Worm (Caenorhabditis elegans) whole organism, L3 larva: ENCODE measurements around the gene ccdc-55.

Experiments used
- ZK546.5 ChIP-seq: sonication (generic microtip); optimal IDR thresholded peaks from 2 replicates; lab custom pipeline; 2017; ENCODE audit warnings: missing biosample characterization, missing genetic modification characterization
- ama-1 ChIP-seq: fragments of 150-350 bp; optimal IDR thresholded peaks from 2 replicates; lab custom pipeline; 2018
- ceh-28 ChIP-seq: fragments of 150-350 bp; optimal IDR thresholded peaks from 2 replicates; lab custom pipeline; 2014; ENCODE audit warnings: missing biosample characterization, missing genetic modification reagents, missing genetic modification characterization
- ceh-82 ChIP-seq: fragments of 150-350 bp; optimal IDR thresholded peaks from 2 replicates; lab custom pipeline; 2014; ENCODE audit warnings: missing biosample characterization, missing genetic modification characterization
- egl-27 ChIP-seq: sonication (generic microtip); optimal IDR thresholded peaks from 4 replicates; lab custom pipeline; 2017; ENCODE audit warnings: missing biosample characterization, missing genetic modification reagents, missing genetic modification characterization
- egl-5 ChIP-seq: fragments of 150-350 bp; optimal IDR thresholded peaks from 2 replicates; lab custom pipeline; 2017; ENCODE audit warnings: missing biosample characterization, missing genetic modification reagents, missing genetic modification characterization, inconsistent platforms
- elt-2 ChIP-seq: sonication (generic microtip); optimal IDR thresholded peaks from 2 replicates; lab custom pipeline; 2016; ENCODE audit warnings: missing genetic modification reagents, mild to moderate bottlenecking, missing genetic modification characterization, missing compliant biosample characterization
- elt-3 ChIP-seq, 3 experiments: fragments of 150-350 bp in 1 of 3; sonication (generic microtip) in 2 of 3; optimal IDR thresholded peaks; 2 replicates in 2 of 3; 4 replicates in 1 of 3; lab custom pipeline; 2014 to 2017; ENCODE audit warnings: missing biosample characterization in 3 of 3, missing genetic modification characterization in 3 of 3
- fkh-10 ChIP-seq: sonication (generic microtip); optimal IDR thresholded peaks from 2 replicates; lab custom pipeline; 2017; ENCODE audit warnings: missing biosample characterization, missing genetic modification reagents, missing genetic modification characterization
- fkh-2 ChIP-seq: fragments of 150-350 bp; optimal IDR thresholded peaks from 2 replicates; lab custom pipeline; 2014; ENCODE audit warnings: missing biosample characterization, missing genetic modification reagents, missing genetic modification characterization
- hmg-11 ChIP-seq: sonication (generic microtip); optimal IDR thresholded peaks from 2 replicates; lab custom pipeline; 2016; ENCODE audit warnings: missing genetic modification characterization, missing compliant biosample characterization
- jun-1 ChIP-seq: fragments of 150-350 bp; optimal IDR thresholded peaks from 2 replicates; lab custom pipeline; 2014; ENCODE audit warnings: missing biosample characterization, missing genetic modification reagents, missing genetic modification characterization
- lin-15B ChIP-seq: fragments of 150-350 bp; optimal IDR thresholded peaks from 2 replicates; lab custom pipeline; 2014; ENCODE audit warnings: missing biosample characterization, missing genetic modification characterization
- lin-39 ChIP-seq: fragments of 150-350 bp; optimal IDR thresholded peaks from 2 replicates; lab custom pipeline; 2018; ENCODE audit warnings: missing biosample characterization, missing genetic modification reagents, missing genetic modification characterization
- nfya-1 ChIP-seq: sonication (generic microtip); optimal IDR thresholded peaks from 2 replicates; lab custom pipeline; 2017; ENCODE audit warnings: missing genetic modification characterization, mild to moderate bottlenecking, missing compliant biosample characterization, antibody characterized with exemption, moderate library complexity; ENCODE audit not compliant: insufficient read depth
- nhr-11 ChIP-seq: fragments of 150-350 bp; optimal IDR thresholded peaks from 2 replicates; lab custom pipeline; 2014; ENCODE audit warnings: missing biosample characterization, missing genetic modification characterization
- nhr-12 ChIP-seq: fragments of 150-350 bp; optimal IDR thresholded peaks from 2 replicates; lab custom pipeline; 2014; ENCODE audit warnings: missing biosample characterization, missing genetic modification characterization
- nhr-23 ChIP-seq: fragments of 150-350 bp; optimal IDR thresholded peaks from 2 replicates; lab custom pipeline; 2014; ENCODE audit warnings: missing biosample characterization, missing genetic modification reagents, missing genetic modification characterization
- nhr-237 ChIP-seq: fragments of 150-350 bp; optimal IDR thresholded peaks from 2 replicates; lab custom pipeline; 2014; ENCODE audit warnings: missing biosample characterization, missing genetic modification characterization
- nhr-25 ChIP-seq: sonication (generic microtip); optimal IDR thresholded peaks from 2 replicates; lab custom pipeline; 2017; ENCODE audit warnings: missing biosample characterization, missing genetic modification characterization
- nhr-43 ChIP-seq: sonication (generic microtip); optimal IDR thresholded peaks from 2 replicates; lab custom pipeline; 2016; ENCODE audit warnings: mild to moderate bottlenecking, missing genetic modification characterization, missing compliant biosample characterization; ENCODE audit not compliant: poor library complexity, severe bottlenecking
- nhr-67 ChIP-seq: fragments of 150-350 bp; optimal IDR thresholded peaks from 2 replicates; lab custom pipeline; 2014; ENCODE audit warnings: missing biosample characterization, missing genetic modification characterization
- nhr-77 ChIP-seq: fragments of 150-350 bp; optimal IDR thresholded peaks from 2 replicates; lab custom pipeline; 2014; ENCODE audit warnings: missing biosample characterization, missing genetic modification characterization
- pha-4 ChIP-seq: fragments of 150-350 bp; optimal IDR thresholded peaks from 2 replicates; lab custom pipeline; 2014; ENCODE audit warnings: missing biosample characterization, missing genetic modification reagents, missing genetic modification characterization
- pqm-1 ChIP-seq: fragments of 150-350 bp; optimal IDR thresholded peaks from 2 replicates; lab custom pipeline; 2017; ENCODE audit warnings: missing biosample characterization, missing genetic modification characterization, inconsistent platforms
- skn-1 ChIP-seq: fragments of 150-350 bp; optimal IDR thresholded peaks from 2 replicates; lab custom pipeline; 2014; ENCODE audit warnings: missing biosample characterization, missing genetic modification characterization
- snpc-4 ChIP-seq: fragments of 150-350 bp; optimal IDR thresholded peaks from 2 replicates; lab custom pipeline; 2014; ENCODE audit warnings: missing biosample characterization, missing genetic modification characterization
- tbx-2 ChIP-seq: sonication (generic microtip); optimal IDR thresholded peaks from 2 replicates; lab custom pipeline; 2016; ENCODE audit warnings: mild to moderate bottlenecking, missing genetic modification characterization, missing compliant biosample characterization
- ztf-11 ChIP-seq: fragments of 150-350 bp; optimal IDR thresholded peaks from 2 replicates; lab custom pipeline; 2014; ENCODE audit warnings: missing biosample characterization, missing genetic modification characterization
- ztf-4 ChIP-seq: fragments of 150-350 bp; optimal IDR thresholded peaks from 2 replicates; lab custom pipeline; 2014; ENCODE audit warnings: missing biosample characterization, missing genetic modification characterization

The ccdc-55 gene

ce11 chrIII:4193659-4194103 is 25.1 kb upstream of the ccdc-55 start, which contains the start of gene xbp-1 (continued):
- peak; percentile 94 for TF ChIP-seq nfya-1 (tag; lab: Kevin White, UChicago)
- peak; percentile 75 for TF ChIP-seq ceh-28 (tag; lab: Kevin White, UChicago)
- TF ChIP-seq egl-27 (tag; lab: Kevin White, UChicago), result peak; percentile 86
- peak in 2 of 3 experiments; percentile 35 to 41 for TF ChIP-seq elt-3 (tag; optimal IDR thresholded peaks at IDR 0.05; lab: Kevin White, UChicago)
- peak; percentile 95 for TF ChIP-seq pha-4 (tag; lab: Kevin White, UChicago)
- no peak for TF ChIP-seq nhr-67 (tag; lab: Kevin White, UChicago)
- TF ChIP-seq elt-2 (tag; lab: Kevin White, UChicago), result peak; percentile 98
- peak; percentile 45 for TF ChIP-seq ceh-82 (tag; lab: Kevin White, UChicago)
- TF ChIP-seq jun-1 (tag; lab: Kevin White, UChicago), result peak; percentile 96

- TF ChIP-seq nhr-25, result peak; percentile 8
- TF ChIP-seq lin-15B (tag; lab: Kevin White, UChicago), result peak; percentile 40
- TF ChIP-seq nhr-237, result no peak
- TF ChIP-seq pqm-1, result peak; percentile 30
- TF ChIP-seq jun-1 (tag; lab: Kevin White, UChicago), result peak; percentile 56
- TF ChIP-seq tbx-2 (tag; lab: Kevin White, UChicago), result no peak
- peak; percentile 9 for TF ChIP-seq snpc-4
- peak; percentile 43 for TF ChIP-seq hmg-11 (tag; lab: Kevin White, UChicago)
- no peak for TF ChIP-seq nhr-12 (tag; lab: Kevin White, UChicago)
- TF ChIP-seq nfya-1 (tag; lab: Kevin White, UChicago), result peak; percentile 69
- no peak for TF ChIP-seq egl-27 (tag; lab: Kevin White, UChicago)
- peak; percentile 88 for TF ChIP-seq pha-4 (tag; lab: Kevin White, UChicago)
- TF ChIP-seq lin-39 (tag; lab: Kevin White, UChicago), result peak; percentile 33
- no peak for TF ChIP-seq nhr-43 (tag; lab: Kevin White, UChicago)
- TF ChIP-seq ceh-28 (tag; lab: Kevin White, UChicago), result peak; percentile 4
These were observed 22.6 kb upstream of the ccdc-55 start, which contains the start of gene dnj-16 for ce11 chrIII:4191091-4191638. Gene dnj-16 (plus strand): TSS chrIII:4191141.

- TF ChIP-seq nhr-12 (tag; lab: Kevin White, UChicago) (no peak), nhr-11 (tag; lab: Kevin White, UChicago) (no peak), fkh-10 (GFP tag; lab: Kevin White, UChicago) (no peak), fkh-2 (no peak), hmg-11 (tag; lab: Kevin White, UChicago) (no peak), ceh-28 (tag; lab: Kevin White, UChicago) (no peak), ztf-11 (no peak), egl-5 (tag; lab: Kevin White, UChicago) (no peak), elt-3 (tag; optimal IDR thresholded peaks at IDR 0.05; lab: Kevin White, UChicago) (no peak), nhr-23 (tag; lab: Kevin White, UChicago) (no peak), nhr-25 (no peak), ZK546.5 (tag; lab: Kevin White, UChicago) (no peak), ama-1 (lab: Kevin White, UChicago) (no peak), ztf-4 (tag; lab: Kevin White, UChicago) (no peak), egl-27 (tag; lab: Kevin White, UChicago) (no peak), skn-1 (tag; lab: Kevin White, UChicago) (no peak)
These were observed 21.7 kb upstream of the ccdc-55 start, which contains the start of gene spp-28 for ce11 chrIII:4190241-4190640. Gene spp-28 (minus strand): TSS chrIII:4190341.

ce11 chrIII:4189602-4190001 is 21.0 kb upstream of the ccdc-55 start:
- TF ChIP-seq nhr-43 (tag; lab: Kevin White, UChicago), result peak; percentile 10
- peak; percentile 4 for TF ChIP-seq nhr-23 (tag; lab: Kevin White, UChicago)
- TF ChIP-seq nhr-25, result no peak

- peak; percentile 13 for TF ChIP-seq nfya-1 (tag; lab: Kevin White, UChicago)
- no peak for TF ChIP-seq pha-4 (tag; lab: Kevin White, UChicago)
- TF ChIP-seq ama-1 (lab: Kevin White, UChicago), result no peak
- TF ChIP-seq nhr-25, result peak; percentile 71
- TF ChIP-seq ztf-11, result no peak
- peak; percentile 20 for TF ChIP-seq nhr-43 (tag; lab: Kevin White, UChicago)
- TF ChIP-seq lin-15B (tag; lab: Kevin White, UChicago), result no peak
- peak in 1 of 3 experiments; percentile 17 for TF ChIP-seq elt-3 (tag; optimal IDR thresholded peaks at IDR 0.05; lab: Kevin White, UChicago)
- TF ChIP-seq nhr-77 (tag; lab: Kevin White, UChicago), result no peak
These were observed 19.3 kb upstream of the ccdc-55 start, which contains the start of gene R74.2 for ce11 chrIII:4187845-4188244. Gene R74.2 (plus strand): TSS chrIII:4188160.
